Fruit fly (Drosophila melanogaster) whole organism, embryonic: ENCODE data around the gene CG46427.

Experiments
- CG11247 ChIP-seq: fragments of 200-800 bp; sonication (Bioruptor generic); IDR thresholded peaks from 2 replicates; pipeline ENCODE4 v1.3.6; 2022; ENCODE audit warnings: missing biosample characterization, missing genetic modification characterization
- CG11560 ChIP-seq: fragments of 200-800 bp; sonication (Bioruptor generic); IDR thresholded peaks from 3 replicates; pipeline ENCODE4 v1.3.6; 2022; ENCODE audit warnings: missing biosample characterization, missing genetic modification characterization
- CG12236 ChIP-seq: fragments of 200-800 bp; sonication (Bioruptor generic); optimal IDR thresholded peaks from 2 replicates; lab custom pipeline; 2016; ENCODE audit warnings: missing biosample characterization, missing genetic modification characterization
- CG14014 ChIP-seq: fragments of 200-800 bp; sonication (Bioruptor generic); IDR thresholded peaks from 2 replicates; pipeline ENCODE4 v1.3.6; 2022; ENCODE audit warnings: missing biosample characterization, missing genetic modification characterization
- CG1602 ChIP-seq: fragments of 200-800 bp; sonication (Bioruptor generic); optimal IDR thresholded peaks from 3 replicates; lab custom pipeline; 2016; ENCODE audit warnings: missing biosample characterization, missing genetic modification characterization
- CG16779 ChIP-seq: fragments of 200-800 bp; sonication (Bioruptor generic); IDR thresholded peaks from 2 replicates; pipeline ENCODE4 v1.3.6; 2022; ENCODE audit warnings: missing biosample characterization, missing genetic modification characterization
- CG17802 ChIP-seq: fragments of 200-800 bp; sonication (Bioruptor generic); optimal IDR thresholded peaks from 2 replicates; lab custom pipeline; 2018; ENCODE audit warnings: missing biosample characterization, mild to moderate bottlenecking, missing genetic modification characterization, moderate library complexity
- CG2129 ChIP-seq: fragments of 200-800 bp; sonication (Bioruptor generic); IDR thresholded peaks from 2 replicates; pipeline ENCODE4 v1.3.6; 2022; ENCODE audit warnings: missing biosample characterization, missing genetic modification characterization; ENCODE audit not compliant: partially characterized antibody
- CG2678 ChIP-seq: fragments of 200-800 bp; sonication (Bioruptor generic); optimal IDR thresholded peaks from 3 replicates; lab custom pipeline; 2019; ENCODE audit warnings: missing biosample characterization, mild to moderate bottlenecking, missing genetic modification characterization, moderate library complexity
- CG31224 ChIP-seq: fragments of 200-800 bp; sonication (Bioruptor generic); IDR thresholded peaks from 2 replicates; pipeline ENCODE4 v1.3.6; 2022; ENCODE audit warnings: missing biosample characterization, missing genetic modification characterization
- CG4854 ChIP-seq: fragments of 200-800 bp; sonication (Bioruptor generic); optimal IDR thresholded peaks from 2 replicates; lab custom pipeline; 2016; ENCODE audit warnings: missing biosample characterization, missing genetic modification characterization, inconsistent platforms
- CG6175 ChIP-seq: fragments of 200-800 bp; sonication (Bioruptor generic); IDR thresholded peaks from 3 replicates; pipeline ENCODE4 v1.3.6; 2022; ENCODE audit warnings: missing biosample characterization, missing genetic modification characterization
- CG6791 ChIP-seq: fragments of 200-800 bp; sonication (Bioruptor generic); IDR thresholded peaks from 3 replicates; pipeline ENCODE4 v1.3.6; 2022; ENCODE audit warnings: missing biosample characterization, missing genetic modification characterization; ENCODE audit not compliant: partially characterized antibody
- CG8924 ChIP-seq: fragments of 200-800 bp; optimal IDR thresholded peaks from 3 replicates; lab custom pipeline; 2019; ENCODE audit warnings: missing biosample characterization, mild to moderate bottlenecking, missing genetic modification characterization, moderate library complexity
- CG9609 ChIP-seq: fragments of 200-800 bp; sonication (Bioruptor generic); optimal IDR thresholded peaks from 3 replicates; lab custom pipeline; 2016; ENCODE audit warnings: missing biosample characterization, missing genetic modification characterization
- CG9797 ChIP-seq: fragments of 200-800 bp; sonication (Bioruptor generic); optimal IDR thresholded peaks from 3 replicates; lab custom pipeline; 2018; ENCODE audit warnings: missing biosample characterization, mild to moderate bottlenecking, missing genetic modification characterization
- CG9876 ChIP-seq: fragments of 200-800 bp; sonication (Bioruptor generic); optimal IDR thresholded peaks from 2 replicates; lab custom pipeline; 2016; ENCODE audit warnings: missing biosample characterization, missing genetic modification characterization
- Chrac-16 ChIP-seq: fragments of 200-800 bp; sonication (Bioruptor generic); optimal IDR thresholded peaks from 3 replicates; lab custom pipeline; 2016; ENCODE audit warnings: missing biosample characterization, missing genetic modification characterization
- CoRest ChIP-seq: fragments of 200-800 bp; sonication (Bioruptor generic); optimal IDR thresholded peaks from 3 replicates; lab custom pipeline; 2018; ENCODE audit warnings: missing biosample characterization, mild to moderate bottlenecking, missing genetic modification characterization, moderate library complexity
- CrebB ChIP-seq: fragments of 200-800 bp; sonication (Bioruptor generic); optimal IDR thresholded peaks from 3 replicates; lab custom pipeline; 2018; ENCODE audit warnings: missing biosample characterization, mild to moderate bottlenecking, missing genetic modification characterization
- Doc2 ChIP-seq: fragments of 200-800 bp; sonication (Bioruptor generic); IDR thresholded peaks from 2 replicates; pipeline ENCODE4 v1.3.6; 2022; ENCODE audit warnings: missing biosample characterization, missing genetic modification characterization
- E2f2 ChIP-seq: fragments of 200-800 bp; sonication (Bioruptor generic); IDR thresholded peaks from 2 replicates; pipeline ENCODE4 v1.3.6; 2022; ENCODE audit warnings: missing biosample characterization, missing genetic modification characterization
- Eip74EF ChIP-seq, 2 experiments: fragments of 200-800 bp in 1 of 2; fragments of >200 bp in 1 of 2; sonication (Bioruptor generic) in 1 of 2; optimal IDR thresholded peaks; 2 replicates each; lab custom pipeline; 2017 to 2019; ENCODE audit warnings: missing biosample characterization in 2 of 2, missing genetic modification characterization in 2 of 2, mild to moderate bottlenecking in 1 of 2, moderate library complexity in 1 of 2
- Fer3 ChIP-seq: fragments of 200-800 bp; sonication (Bioruptor generic); optimal IDR thresholded peaks from 2 replicates; lab custom pipeline; 2018; ENCODE audit warnings: missing biosample characterization, mild to moderate bottlenecking, missing genetic modification characterization, moderate library complexity
- Gug ChIP-seq: fragments of 200-800 bp; sonication (Bioruptor generic); IDR thresholded peaks from 4 replicates; pipeline ENCODE4 v1.3.6; 2022; ENCODE audit warnings: missing biosample characterization, missing genetic modification characterization
- H2.0 ChIP-seq: fragments of 200-800 bp; sonication (Bioruptor generic); IDR thresholded peaks from 2 replicates; pipeline ENCODE4 v1.3.6; 2022; ENCODE audit warnings: missing biosample characterization, missing genetic modification characterization
- HmgD ChIP-seq: fragments of 200-800 bp; sonication (Bioruptor generic); optimal IDR thresholded peaks from 3 replicates; lab custom pipeline; 2016; ENCODE audit warnings: missing biosample characterization, missing genetic modification characterization
- Lpt ChIP-seq: fragments of >200 bp; optimal IDR thresholded peaks from 2 replicates; lab custom pipeline; 2018; ENCODE audit warnings: missing biosample characterization, missing genetic modification characterization
- Mad ChIP-seq: fragments of 200-800 bp; sonication (Bioruptor generic); optimal IDR thresholded peaks from 2 replicates; lab custom pipeline; 2016; ENCODE audit warnings: missing biosample characterization, missing genetic modification characterization
- Myb ChIP-seq: fragments of 200-800 bp; sonication (Bioruptor generic); optimal IDR thresholded peaks from 2 replicates; lab custom pipeline; 2016; ENCODE audit warnings: missing biosample characterization, missing genetic modification characterization
- Oaz ChIP-seq: fragments of 200-800 bp; sonication (Bioruptor generic); IDR thresholded peaks from 2 replicates; pipeline ENCODE4 v1.3.6; 2022; ENCODE audit warnings: missing biosample characterization, missing genetic modification characterization
- Sin3A ChIP-seq: fragments of >200 bp; optimal IDR thresholded peaks from 2 replicates; lab custom pipeline; 2018
- Sox102F ChIP-seq: fragments of 200-800 bp; sonication (Bioruptor generic); optimal IDR thresholded peaks from 2 replicates; lab custom pipeline; 2018; ENCODE audit warnings: missing biosample characterization, mild to moderate bottlenecking, missing genetic modification characterization, moderate library complexity
- cato ChIP-seq: fragments of 200-800 bp; sonication (Bioruptor generic); optimal IDR thresholded peaks from 2 replicates; lab custom pipeline; 2016; ENCODE audit warnings: missing biosample characterization, missing genetic modification characterization, borderline replicate concordance
- ci ChIP-seq: fragments of 200-800 bp; sonication (Bioruptor generic); IDR thresholded peaks from 3 replicates; pipeline ENCODE4 v1.3.6; 2022; ENCODE audit warnings: missing biosample characterization, missing genetic modification characterization
- dm ChIP-seq: fragments of 200-800 bp; sonication (Bioruptor generic); optimal IDR thresholded peaks from 3 replicates; lab custom pipeline; 2016; ENCODE audit warnings: missing biosample characterization, missing genetic modification characterization
- dpn ChIP-seq, 2 experiments: fragments of 200-800 bp; sonication (Bioruptor generic); optimal IDR thresholded peaks; 3 replicates each; lab custom pipeline; 2016; ENCODE audit warnings: missing biosample characterization in 2 of 2, missing genetic modification characterization in 2 of 2
- hb ChIP-seq: fragments of 200-800 bp; sonication (Bioruptor generic); IDR thresholded peaks from 3 replicates; pipeline ENCODE4 v1.3.6; 2022; ENCODE audit warnings: missing biosample characterization, missing genetic modification characterization; ENCODE audit not compliant: partially characterized antibody
- org-1 ChIP-seq: fragments of 200-800 bp; sonication (Bioruptor generic); optimal IDR thresholded peaks from 2 replicates; lab custom pipeline; 2017; ENCODE audit warnings: missing biosample characterization, missing genetic modification characterization
- pb ChIP-seq: fragments of 200-800 bp; sonication (Bioruptor generic); optimal IDR thresholded peaks from 3 replicates; lab custom pipeline; 2016; ENCODE audit warnings: missing biosample characterization, missing genetic modification characterization
- pnt ChIP-seq: fragments of 200-800 bp; sonication (Bioruptor generic); optimal IDR thresholded peaks from 3 replicates; lab custom pipeline; 2016; ENCODE audit warnings: missing biosample characterization, missing genetic modification characterization
- rib ChIP-seq: fragments of 200-800 bp; sonication (Bioruptor generic); IDR thresholded peaks from 2 replicates; pipeline ENCODE4 v1.3.6; 2022; ENCODE audit warnings: missing biosample characterization, missing genetic modification characterization
- salm ChIP-seq: fragments of 200-800 bp; sonication (Bioruptor generic); optimal IDR thresholded peaks from 2 replicates; lab custom pipeline; 2018; ENCODE audit warnings: missing biosample characterization, mild to moderate bottlenecking, missing genetic modification characterization
- sens-2 ChIP-seq: fragments of 200-800 bp; sonication (Bioruptor generic); IDR thresholded peaks from 2 replicates; pipeline ENCODE4 v1.3.6; 2022; ENCODE audit warnings: missing biosample characterization, missing genetic modification characterization
- slbo ChIP-seq: fragments of 200-800 bp; sonication (Bioruptor generic); IDR thresholded peaks from 2 replicates; pipeline ENCODE4 v1.3.6; 2022; ENCODE audit warnings: missing biosample characterization, missing genetic modification characterization
- slp2 ChIP-seq: fragments of 200-800 bp; sonication (Bioruptor generic); optimal IDR thresholded peaks from 2 replicates; lab custom pipeline; 2016; ENCODE audit warnings: missing biosample characterization, missing genetic modification characterization
- tgo ChIP-seq: fragments of 200-800 bp; sonication (Bioruptor generic); IDR thresholded peaks from 3 replicates; pipeline ENCODE4 v1.3.6; 2022; ENCODE audit warnings: missing biosample characterization, missing genetic modification characterization
- trem ChIP-seq: fragments of 200-800 bp; optimal IDR thresholded peaks from 3 replicates; lab custom pipeline; 2019; ENCODE audit warnings: missing biosample characterization, mild to moderate bottlenecking, missing genetic modification characterization, moderate library complexity
- ttk ChIP-seq: fragments of 200-800 bp; sonication (Bioruptor generic); IDR thresholded peaks from 2 replicates; pipeline ENCODE4 v2.1.2; 2022; ENCODE audit warnings: missing biosample characterization, missing genetic modification characterization
- usp ChIP-seq: fragments of >200 bp; optimal IDR thresholded peaks from 2 replicates; lab custom pipeline; 2017; ENCODE audit warnings: missing biosample characterization, missing genetic modification characterization
- wek ChIP-seq: fragments of 200-800 bp; sonication (Bioruptor generic); optimal IDR thresholded peaks from 3 replicates; lab custom pipeline; 2018; ENCODE audit warnings: missing biosample characterization, mild to moderate bottlenecking, missing genetic modification characterization, moderate library complexity
- wor ChIP-seq: fragments of 200-800 bp; sonication (Bioruptor generic); IDR thresholded peaks from 2 replicates; pipeline ENCODE4 v1.3.6; 2022; ENCODE audit warnings: missing biosample characterization, missing genetic modification characterization
- zf30C ChIP-seq: fragments of 200-800 bp; sonication (Bioruptor generic); optimal IDR thresholded peaks from 3 replicates; lab custom pipeline; 2018; ENCODE audit warnings: missing biosample characterization, mild to moderate bottlenecking, missing genetic modification characterization

CG46427 gene

DNA sequence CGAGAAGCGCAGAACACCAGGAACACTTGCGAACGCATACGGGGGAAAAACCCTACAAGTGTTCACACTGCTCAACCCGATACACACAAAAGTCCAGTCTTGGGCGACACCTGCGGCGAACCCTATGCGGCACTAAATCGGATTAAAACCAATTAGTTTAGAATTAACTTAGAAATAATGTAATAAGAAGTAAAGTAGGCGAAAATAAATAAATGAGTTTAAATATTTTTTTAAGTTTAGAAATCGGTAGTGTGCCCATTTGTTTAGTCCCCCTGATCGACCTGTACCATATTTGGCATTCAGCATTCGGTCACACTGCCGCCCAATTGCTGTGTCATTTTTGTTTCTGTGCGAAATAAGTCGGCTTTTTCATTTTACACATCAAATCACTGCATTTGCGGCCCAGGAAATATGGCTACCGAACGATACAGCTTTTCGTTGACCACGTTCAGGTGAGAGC lies 7.9 kb downstream of the CG46427 start, which contains the start of gene Prosalpha2 (continued):
- no peak for TF ChIP-seq CG11560
- no peak for TF ChIP-seq Doc2
- TF ChIP-seq hb (GFP tag; lab: Robert Waterston, UW): no peak
- TF ChIP-seq CoRest (tag; lab: Kevin White, UChicago): peak; percentile 74
- TF ChIP-seq CG12236 (GFP tag; lab: Kevin White, UChicago): no peak
- no peak for TF ChIP-seq CG9609 (GFP tag; lab: Kevin White, UChicago)
- TF ChIP-seq CrebB (tag; lab: Kevin White, UChicago): no peak
- TF ChIP-seq trem (tag; lab: Kevin White, UChicago): peak; percentile 80
- peak; percentile 66 for TF ChIP-seq Sin3A (lab: Kevin White, UChicago)
- TF ChIP-seq CG16779 (GFP tag; lab: Robert Waterston, UW): no peak
- TF ChIP-seq Mad: no peak
- TF ChIP-seq CG11247 (GFP tag; lab: Robert Waterston, UW): no peak
- no peak for TF ChIP-seq ttk (GFP tag; lab: Robert Waterston, UW)
- no peak for TF ChIP-seq ci (GFP tag; lab: Robert Waterston, UW)
- TF ChIP-seq HmgD: no peak
- TF ChIP-seq slbo (GFP tag; lab: Robert Waterston, UW): peak; percentile 39
- TF ChIP-seq dpn (GFP tag; optimal IDR thresholded peaks at IDR 0.05; lab: Kevin White, UChicago): no peak
- TF ChIP-seq H2.0 (GFP tag; lab: Robert Waterston, UW): no peak
- peak; percentile 64 for TF ChIP-seq CG17802
- no peak for TF ChIP-seq CG14014
- TF ChIP-seq CG4854: no peak
- TF ChIP-seq Gug (GFP tag; lab: Robert Waterston, UW): no peak; the same call in 3 of the 4 replicates
- TF ChIP-seq Oaz (GFP tag; lab: Robert Waterston, UW): no peak
- TF ChIP-seq cato (GFP tag; lab: Kevin White, UChicago): no peak
- no peak for TF ChIP-seq CG9876
- TF ChIP-seq slp2 (GFP tag; lab: Kevin White, UChicago): no peak
- no peak for TF ChIP-seq pb (GFP tag; lab: Kevin White, UChicago)
- TF ChIP-seq Myb: peak; percentile 20
- no peak for TF ChIP-seq wek (GFP tag; lab: Kevin White, UChicago)
- TF ChIP-seq salm (tag; lab: Kevin White, UChicago): no peak
- TF ChIP-seq zf30C (GFP tag; lab: Kevin White, UChicago): peak; percentile 19
- no peak for TF ChIP-seq CG6175
- no peak for TF ChIP-seq wor
- no peak for TF ChIP-seq CG31224 (GFP tag; lab: Robert Waterston, UW)
- no peak for TF ChIP-seq usp
- no peak for TF ChIP-seq rib (GFP tag; lab: Robert Waterston, UW)
- peak; percentile 84 for TF ChIP-seq CG9797 (GFP tag; lab: Kevin White, UChicago)
- TF ChIP-seq CG8924 (tag; lab: Kevin White, UChicago): peak; percentile 11
- no peak for TF ChIP-seq Eip74EF (GFP tag; optimal IDR thresholded peaks at IDR 0.05; lab: Kevin White, UChicago)
- no peak for TF ChIP-seq Sox102F (GFP tag; lab: Kevin White, UChicago)
- TF ChIP-seq CG2678 (tag; lab: Kevin White, UChicago): no peak
- peak; percentile 1 for TF ChIP-seq Fer3
- peak; percentile 68 for TF ChIP-seq E2f2 (GFP tag; lab: Robert Waterston, UW)
- no peak for TF ChIP-seq Chrac-16
- TF ChIP-seq CG2129: no peak
- no peak for TF ChIP-seq dm (GFP tag; lab: Kevin White, UChicago)
- TF ChIP-seq pnt (GFP tag; lab: Kevin White, UChicago): no peak
- TF ChIP-seq tgo: no peak
- no peak for TF ChIP-seq CG1602 (GFP tag; lab: Kevin White, UChicago)
- no peak for TF ChIP-seq sens-2 (GFP tag; lab: Robert Waterston, UW)
- no peak for TF ChIP-seq CG6791 (GFP tag; lab: Robert Waterston, UW)
- no peak for TF ChIP-seq org-1 (GFP tag; lab: Kevin White, UChicago)
- TF ChIP-seq Lpt: no peak
